Worm (Caenorhabditis elegans): Measurements from ENCODE around the gene Y54G2A.49.
A peak's percentile ranks its signal among the peaks of the same experiment; 100 is the strongest.

Gene Y54G2A.49

DNA sequence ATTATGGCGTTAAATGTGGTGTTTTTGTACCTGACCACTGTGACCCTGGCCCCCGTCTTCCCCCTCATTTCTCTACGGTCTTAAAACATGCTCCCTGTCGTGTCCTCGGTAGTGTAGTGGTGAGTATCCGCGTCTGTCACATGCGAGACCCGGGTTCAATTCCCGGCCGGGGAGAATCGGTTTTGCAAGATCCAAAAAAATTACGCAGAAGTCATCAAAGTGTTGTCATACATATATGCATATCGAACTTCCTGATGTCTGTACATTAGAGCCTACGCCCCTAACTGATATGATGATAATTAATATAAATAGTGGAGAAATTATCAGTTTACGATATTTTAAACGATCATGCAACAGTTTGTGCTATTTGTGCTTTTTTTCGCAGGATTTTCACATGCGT, 47.5 kb downstream of the Y54G2A.49 start, which contains the start of gene Y54G2A.45:
Gene Y54G2A.45, plus strand, starts transcription at position 333 of the 400 bp plus-strand sequence.
- TF ChIP-seq T22C8.4 (GFP tag; IDR thresholded peaks at IDR 0.05) (peak; percentile 65), klf-2 (GFP tag; conservative IDR thresholded peaks at IDR 0.05) (no peak), ref-1 (GFP tag; conservative IDR thresholded peaks at IDR 0.05) (peak; percentile 69), med-1 (GFP tag; optimal IDR thresholded peaks at IDR 0.05; ENCODE audit: insufficient read depth) (no peak), ztf-29 (GFP tag; IDR thresholded peaks at IDR 0.05) (no peak), ztf-23 (GFP tag; IDR thresholded peaks at IDR 0.05) (peak; percentile 74), tab-1 (GFP tag; IDR thresholded peaks at IDR 0.05) (peak; percentile 82), cog-1 (tag; optimal IDR thresholded peaks at IDR 0.05) (peak; percentile 39), flt-1 (GFP tag; IDR thresholded peaks at IDR 0.05) (peak; percentile 90)

ce11 chrIV:2803652-2804051, 49.4 kb downstream of the Y54G2A.49 start, which contains the start of gene Y54G2A.32:
Gene Y54G2A.32 (plus strand): TSS chrIV:2803952.
- TF ChIP-seq T22C8.4 (GFP tag; IDR thresholded peaks at IDR 0.05) (no peak), ztf-23 (GFP tag; IDR thresholded peaks at IDR 0.05) (no peak), klf-2 (GFP tag; conservative IDR thresholded peaks at IDR 0.05) (no peak), med-1 (GFP tag; optimal IDR thresholded peaks at IDR 0.05; ENCODE audit: insufficient read depth) (no peak), ref-1 (GFP tag; conservative IDR thresholded peaks at IDR 0.05) (no peak), tab-1 (GFP tag; IDR thresholded peaks at IDR 0.05) (no peak), cog-1 (tag; optimal IDR thresholded peaks at IDR 0.05) (no peak), flt-1 (GFP tag; IDR thresholded peaks at IDR 0.05) (no peak), ztf-29 (GFP tag; IDR thresholded peaks at IDR 0.05) (no peak)

DNA sequence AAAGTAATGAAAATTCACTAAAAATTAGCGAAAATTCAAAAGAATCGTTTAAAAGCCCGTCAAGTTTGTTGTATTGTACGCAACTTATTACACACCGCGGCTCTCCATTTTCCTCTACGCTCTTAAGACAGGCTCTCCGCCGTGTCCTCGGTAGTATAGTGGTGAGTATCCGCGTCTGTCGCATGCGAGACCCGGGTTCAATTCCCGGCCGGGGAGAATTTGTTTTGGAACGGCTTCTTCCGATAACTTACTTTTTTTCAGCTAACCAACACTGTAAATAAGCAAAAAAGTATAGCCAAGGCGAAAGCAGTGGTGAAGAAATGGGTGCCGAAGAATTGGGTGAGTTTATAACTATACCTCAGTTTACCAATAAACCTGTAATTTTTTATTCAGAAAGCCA, 50.9 kb downstream of the Y54G2A.49 start:
- TF ChIP-seq ztf-23 (GFP tag; IDR thresholded peaks at IDR 0.05) = peak; percentile 74; the same call in 1 of the 2 replicates
- peak; percentile 75; the same call in 1 of the 2 replicates for TF ChIP-seq tab-1 (GFP tag; IDR thresholded peaks at IDR 0.05)
- TF ChIP-seq med-1 (GFP tag; optimal IDR thresholded peaks at IDR 0.05; ENCODE audit: insufficient read depth) = no peak
- TF ChIP-seq ztf-29 (GFP tag; IDR thresholded peaks at IDR 0.05) = 0 out of 2 replicates have a peak, but pooled peaks have one; percentile 14
- TF ChIP-seq flt-1 (GFP tag; IDR thresholded peaks at IDR 0.05) = peak; percentile 63
- no peak for TF ChIP-seq cog-1 (tag; optimal IDR thresholded peaks at IDR 0.05)
- peak; percentile 61; the same call in 1 of the 2 replicates for TF ChIP-seq klf-2 (GFP tag; conservative IDR thresholded peaks at IDR 0.05)
- TF ChIP-seq T22C8.4 (GFP tag; IDR thresholded peaks at IDR 0.05) = no peak
- peak; percentile 54; the same call in 1 of the 2 replicates for TF ChIP-seq ref-1 (GFP tag; conservative IDR thresholded peaks at IDR 0.05)

All from whole organism, midembryonic.